Worm (Caenorhabditis elegans) whole organism, L4 larva: ENCODE results near the gene C27D6.1.
A peak's percentile ranks its signal among the peaks of the same experiment; 100 is the strongest.

Source experiments
- F26F4.8 ChIP-seq: fragments of 200-800 bp; sonication (Bioruptor generic); conservative IDR thresholded peaks from 2 replicates; pipeline ENCODE4 v1.3.6; 2022; ENCODE audit warnings: missing genetic modification characterization, missing compliant biosample characterization
- F44E2.7 ChIP-seq: fragments of 200-800 bp; sonication (Bioruptor generic); IDR thresholded peaks from 2 replicates; pipeline ENCODE4 v2.1.2; 2022; ENCODE audit warnings: missing genetic modification characterization, missing compliant biosample characterization
- R02D3.7 ChIP-seq: fragments of 150-350 bp; sonication (generic microtip); optimal IDR thresholded peaks from 3 replicates; lab custom pipeline; 2014; ENCODE audit warnings: missing biosample characterization, missing genetic modification characterization
- T26A8.4 ChIP-seq: fragments of 200-800 bp; sonication (Bioruptor generic); IDR thresholded peaks from 2 replicates; pipeline ENCODE4 v1.3.6; 2022; ENCODE audit warnings: missing genetic modification characterization, missing compliant biosample characterization
- Y105C5A.15 ChIP-seq: fragments of 200-800 bp; sonication (Bioruptor generic); IDR thresholded peaks from 2 replicates; pipeline ENCODE4 v1.3.6; 2022; ENCODE audit warnings: missing genetic modification characterization, missing compliant biosample characterization
- Y75B8A.6 ChIP-seq: fragments of 200-800 bp; sonication (Bioruptor generic); IDR thresholded peaks from 2 replicates; pipeline ENCODE4 v1.3.6; 2022; ENCODE audit warnings: missing genetic modification reagents, missing genetic modification characterization, missing compliant biosample characterization
- aha-1 ChIP-seq: fragments of 150-350 bp; peaks from one replicate; lab custom pipeline; 2014; ENCODE audit warnings: missing biosample characterization, missing genetic modification characterization
- arid-1 ChIP-seq: fragments of 200-800 bp; sonication (Bioruptor generic); conservative IDR thresholded peaks from 2 replicates; pipeline ENCODE4 v1.3.6; 2022; ENCODE audit warnings: missing genetic modification reagents, missing genetic modification characterization, missing compliant biosample characterization
- ceh-20 ChIP-seq: fragments of 200-800 bp; sonication (Bioruptor generic); IDR thresholded peaks from 2 replicates; pipeline ENCODE4 v1.3.6; 2022; ENCODE audit warnings: missing genetic modification reagents, missing genetic modification characterization, missing compliant biosample characterization
- ceh-28 ChIP-seq: fragments of 150-350 bp; optimal IDR thresholded peaks from 2 replicates; lab custom pipeline; 2014; ENCODE audit warnings: missing biosample characterization, missing genetic modification reagents, missing genetic modification characterization
- ceh-32 ChIP-seq: sonication (generic microtip); optimal IDR thresholded peaks from 2 replicates; lab custom pipeline; 2016; ENCODE audit warnings: mild to moderate bottlenecking, missing genetic modification characterization, missing compliant biosample characterization; ENCODE audit not compliant: poor library complexity
- ceh-62 ChIP-seq: sonication (generic microtip); optimal IDR thresholded peaks from 2 replicates; lab custom pipeline; 2017; ENCODE audit warnings: missing biosample characterization, missing genetic modification characterization
- ceh-82 ChIP-seq: sonication (generic microtip); optimal IDR thresholded peaks from 2 replicates; lab custom pipeline; 2017; ENCODE audit warnings: missing biosample characterization, missing genetic modification characterization
- cey-2 ChIP-seq: sonication (generic microtip); optimal IDR thresholded peaks from 3 replicates; lab custom pipeline; 2017; ENCODE audit warnings: missing genetic modification characterization, mild to moderate bottlenecking, missing compliant biosample characterization, antibody characterized with exemption, borderline replicate concordance; ENCODE audit not compliant: insufficient read depth
- ctbp-1 ChIP-seq: fragments of 200-800 bp; sonication (Bioruptor generic); IDR thresholded peaks from 2 replicates; pipeline ENCODE4 v1.3.6; 2022; ENCODE audit warnings: missing genetic modification reagents, missing genetic modification characterization, missing compliant biosample characterization
- daf-8 ChIP-seq: fragments of 200-800 bp; sonication (Bioruptor generic); IDR thresholded peaks from 2 replicates; pipeline ENCODE4 v1.3.6; 2022; ENCODE audit warnings: missing genetic modification characterization, missing compliant biosample characterization
- dmd-6 ChIP-seq: fragments of 200-800 bp; sonication (Bioruptor generic); IDR thresholded peaks from 2 replicates; pipeline ENCODE4 v1.3.6; 2022; ENCODE audit warnings: missing genetic modification reagents, missing genetic modification characterization, missing compliant biosample characterization
- dve-1 ChIP-seq: sonication (generic microtip); optimal IDR thresholded peaks from 2 replicates; lab custom pipeline; 2017; ENCODE audit warnings: antibody characterized with exemption, mild to moderate bottlenecking, missing genetic modification characterization, missing compliant biosample characterization; ENCODE audit not compliant: insufficient read depth
- egl-27 ChIP-seq: sonication (generic microtip); optimal IDR thresholded peaks from 3 replicates; lab custom pipeline; 2017; ENCODE audit warnings: missing biosample characterization, missing genetic modification reagents, missing genetic modification characterization
- fos-1 ChIP-seq: fragments of 150-350 bp; optimal IDR thresholded peaks from 2 replicates; lab custom pipeline; 2014; ENCODE audit warnings: missing biosample characterization, missing genetic modification characterization
- gei-8 ChIP-seq: fragments of 200-800 bp; sonication (Bioruptor generic); optimal IDR thresholded peaks from 2 replicates; lab custom pipeline; 2018; ENCODE audit warnings: mild to moderate bottlenecking, missing genetic modification characterization, missing compliant biosample characterization
- hlh-11 ChIP-seq: fragments of 200-800 bp; sonication (Bioruptor generic); optimal IDR thresholded peaks from 2 replicates; lab custom pipeline; 2018; ENCODE audit warnings: mild to moderate bottlenecking, missing genetic modification characterization, missing compliant biosample characterization
- hmg-1.1 ChIP-seq: fragments of 200-800 bp; sonication (Bioruptor generic); IDR thresholded peaks from 2 replicates; pipeline ENCODE4 v1.3.6; 2022; ENCODE audit warnings: missing genetic modification reagents, missing genetic modification characterization, missing compliant biosample characterization
- lin-29 ChIP-seq: fragments of 200-800 bp; sonication (Bioruptor generic); IDR thresholded peaks from 2 replicates; pipeline ENCODE4 v1.3.6; 2022; ENCODE audit warnings: missing genetic modification reagents, missing genetic modification characterization, missing compliant biosample characterization
- lin-38 ChIP-seq: fragments of 200-800 bp; sonication (Bioruptor generic); IDR thresholded peaks from 2 replicates; pipeline ENCODE4 v1.3.6; 2022; ENCODE audit warnings: missing genetic modification reagents, missing genetic modification characterization, missing compliant biosample characterization
- lsy-2 ChIP-seq, 2 experiments: fragments of 150-350 bp in 1 of 2; sonication (generic microtip) in 1 of 2; optimal IDR thresholded peaks; 2 replicates each; lab custom pipeline; 2014 to 2017; ENCODE audit warnings: missing biosample characterization in 2 of 2, missing genetic modification characterization in 2 of 2
- madf-5 ChIP-seq, 2 experiments: fragments of 200-800 bp; sonication (Bioruptor generic); IDR thresholded peaks; 2 replicates each; pipeline ENCODE4 v1.3.6; 2022; ENCODE audit warnings: missing compliant biosample characterization in 2 of 2, missing genetic modification characterization in 2 of 2
- mes-2 ChIP-seq: sonication (generic microtip); optimal IDR thresholded peaks from 2 replicates; lab custom pipeline; 2016; ENCODE audit warnings: missing genotype, mild to moderate bottlenecking, missing genetic modification characterization, missing compliant biosample characterization; ENCODE audit not compliant: poor library complexity, severe bottlenecking
- nhr-10 ChIP-seq: fragments of 150-350 bp; optimal IDR thresholded peaks from 2 replicates; lab custom pipeline; 2014; ENCODE audit warnings: missing biosample characterization, missing genetic modification characterization
- nhr-102 ChIP-seq: sonication (generic microtip); optimal IDR thresholded peaks from 2 replicates; lab custom pipeline; 2016; ENCODE audit warnings: mild to moderate bottlenecking, missing genetic modification characterization, moderate library complexity, missing compliant biosample characterization
- nhr-111 ChIP-seq: fragments of 200-800 bp; sonication (Bioruptor generic); optimal IDR thresholded peaks from 2 replicates; lab custom pipeline; 2018; ENCODE audit warnings: mild to moderate bottlenecking, missing genetic modification characterization, missing compliant biosample characterization
- nhr-25 ChIP-seq: sonication (generic microtip); optimal IDR thresholded peaks from 2 replicates; lab custom pipeline; 2017; ENCODE audit warnings: missing genetic modification characterization, mild to moderate bottlenecking, missing compliant biosample characterization, antibody characterized with exemption, moderate library complexity, borderline replicate concordance; ENCODE audit not compliant: insufficient read depth
- nhr-41 ChIP-seq: fragments of 200-800 bp; sonication (Bioruptor generic); IDR thresholded peaks from 2 replicates; pipeline ENCODE4 v1.3.6; 2022; ENCODE audit warnings: missing genetic modification reagents, missing genetic modification characterization, missing compliant biosample characterization
- nhr-76 ChIP-seq: fragments of 150-350 bp; optimal IDR thresholded peaks from 2 replicates; lab custom pipeline; 2014; ENCODE audit warnings: missing biosample characterization, missing genetic modification characterization
- pha-4 ChIP-seq, 2 experiments: fragments of 150-350 bp in 1 of 2; fragments of 200-800 bp in 1 of 2; sonication (Bioruptor generic) in 1 of 2; IDR thresholded peaks in 1 of 2; optimal IDR thresholded peaks in 1 of 2; 2 replicates each; pipeline versions ENCODE4 v1.3.6 to Lab custom; 2014 to 2022; ENCODE audit warnings: missing genetic modification characterization in 2 of 2, missing genetic modification reagents in 2 of 2, missing biosample characterization in 1 of 2, missing compliant biosample characterization in 1 of 2
- set-16 ChIP-seq: fragments of 200-800 bp; sonication (Bioruptor generic); IDR thresholded peaks from 2 replicates; pipeline ENCODE4 v1.3.6; 2022; ENCODE audit warnings: missing genetic modification reagents, missing genetic modification characterization, missing compliant biosample characterization
- skn-1 ChIP-seq: fragments of 150-350 bp; optimal IDR thresholded peaks from 2 replicates; lab custom pipeline; 2014; ENCODE audit warnings: missing biosample characterization, missing genetic modification characterization
- spr-3 ChIP-seq: fragments of 200-800 bp; sonication (Bioruptor generic); optimal IDR thresholded peaks from 2 replicates; lab custom pipeline; 2018; ENCODE audit warnings: mild to moderate bottlenecking, missing genetic modification characterization, missing compliant biosample characterization
- tra-1 ChIP-seq: fragments of 200-800 bp; sonication (Bioruptor generic); IDR thresholded peaks from 2 replicates; pipeline ENCODE4 v1.3.6; 2022; ENCODE audit warnings: missing genetic modification reagents, missing genetic modification characterization, missing compliant biosample characterization
- unc-130 ChIP-seq: sonication (generic microtip); optimal IDR thresholded peaks from 2 replicates; lab custom pipeline; 2016; ENCODE audit warnings: missing genetic modification reagents, missing genetic modification characterization, missing compliant biosample characterization
- unc-39 ChIP-seq: sonication (generic microtip); optimal IDR thresholded peaks from 2 replicates; lab custom pipeline; 2017; ENCODE audit warnings: missing biosample characterization, missing genetic modification characterization
- unc-62 ChIP-seq, 3 experiments: fragments of 150-350 bp in 1 of 3; sonication (generic microtip); optimal IDR thresholded peaks in 2 of 3; peaks in 1 of 3; 1 replicate in 1 of 3; 2 replicates in 2 of 3; lab custom pipeline; 2014 to 2017; ENCODE audit warnings: missing biosample characterization in 3 of 3, missing genetic modification characterization in 3 of 3, missing genetic modification reagents in 3 of 3, missing genotype in 1 of 3
- zag-1 ChIP-seq: fragments of 150-350 bp; optimal IDR thresholded peaks from 2 replicates; lab custom pipeline; 2014; ENCODE audit warnings: missing biosample characterization, missing genetic modification characterization
- zip-11 ChIP-seq: fragments of 200-800 bp; sonication (Bioruptor generic); IDR thresholded peaks from 2 replicates; pipeline ENCODE4 v1.3.6; 2022; ENCODE audit warnings: missing genetic modification characterization, missing compliant biosample characterization
- ztf-7 ChIP-seq: fragments of 150-350 bp; optimal IDR thresholded peaks from 2 replicates; lab custom pipeline; 2014; ENCODE audit warnings: missing biosample characterization, missing genetic modification characterization

C27D6.1 gene

ce11 chrII:5182451-5182850 is 9.9 kb downstream of the C27D6.1 start (continued):
- no peak for TF ChIP-seq nhr-111 (GFP tag; lab: Kevin White, UChicago)
- TF ChIP-seq ztf-7 (tag; lab: Kevin White, UChicago): peak; percentile 5
- TF ChIP-seq aha-1 (tag; lab: Kevin White, UChicago): peak; percentile 98
- peak; percentile 83 for TF ChIP-seq tra-1 (GFP tag; lab: Robert Waterston, UW)
- TF ChIP-seq ceh-32: no peak
- TF ChIP-seq R02D3.7: no peak
- TF ChIP-seq unc-39 (tag; lab: Kevin White, UChicago): no peak
- TF ChIP-seq zag-1 (tag; lab: Kevin White, UChicago): no peak
- TF ChIP-seq T26A8.4 (GFP tag; lab: Robert Waterston, UW): peak; percentile 63
- TF ChIP-seq spr-3 (GFP tag; lab: Kevin White, UChicago): no peak
- no peak for TF ChIP-seq ceh-82
- TF ChIP-seq arid-1 (GFP tag; lab: Robert Waterston, UW): no peak
- TF ChIP-seq nhr-41: no peak
- TF ChIP-seq ceh-62: no peak
- TF ChIP-seq nhr-10 (tag; lab: Kevin White, UChicago): peak; percentile 20
- TF ChIP-seq dmd-6 (GFP tag; lab: Robert Waterston, UW): peak; percentile 97
- no peak for TF ChIP-seq Y75B8A.6 (GFP tag; lab: Robert Waterston, UW)
- TF ChIP-seq Y105C5A.15 (GFP tag; lab: Robert Waterston, UW): no peak
- TF ChIP-seq lin-38 (GFP tag; lab: Robert Waterston, UW): peak; percentile 54
- TF ChIP-seq nhr-76 (tag; lab: Kevin White, UChicago): no peak
- TF ChIP-seq skn-1 (tag; lab: Kevin White, UChicago): no peak
- peak; percentile 15 for TF ChIP-seq mes-2 (tag; lab: Kevin White, UChicago)
- TF ChIP-seq ctbp-1 (GFP tag; lab: Robert Waterston, UW): peak; percentile 15; the same call in 1 of the 2 replicates
- TF ChIP-seq zip-11: no peak
- TF ChIP-seq set-16: peak; percentile 29; the same call in 1 of the 2 replicates
- TF ChIP-seq lin-29: no peak
- peak; percentile 78 for TF ChIP-seq dve-1
- no peak for TF ChIP-seq pha-4 (GFP tag; IDR thresholded peaks at IDR 0.05; lab: Robert Waterston, UW)
- TF ChIP-seq pha-4 (tag; optimal IDR thresholded peaks at IDR 0.05; lab: Kevin White, UChicago): no peak
- no peak for TF ChIP-seq madf-5 (GFP tag; IDR thresholded peaks at IDR 0.05; lab: Robert Waterston, UW)
- no peak for TF ChIP-seq cey-2 (tag; lab: Kevin White, UChicago)
- peak; percentile 67 for TF ChIP-seq hmg-1.1 (GFP tag; lab: Robert Waterston, UW)
- TF ChIP-seq ceh-20 (GFP tag; lab: Robert Waterston, UW): peak; percentile 80; the same call in 1 of the 2 replicates
- TF ChIP-seq nhr-102 (tag; lab: Kevin White, UChicago): peak; percentile 68
- peak; percentile 49 for TF ChIP-seq nhr-25
- TF ChIP-seq lsy-2 (tag; optimal IDR thresholded peaks at IDR 0.05; lab: Kevin White, UChicago): peak; percentile 54 to 74
- TF ChIP-seq daf-8: no peak
- TF ChIP-seq, all 104 proteins: peak for 46

- TF ChIP-seq hlh-11 (tag; lab: Kevin White, UChicago) (no peak), gei-8 (GFP tag; lab: Kevin White, UChicago) (no peak), unc-62 (GFP tag; optimal IDR thresholded peaks at IDR 0.05 in 1 of 2; lab: Kevin White, UChicago) (no peak), unc-62 (tag; optimal IDR thresholded peaks at IDR 0.05; lab: Kevin White, UChicago) (no peak), F26F4.8 (GFP tag; lab: Robert Waterston, UW) (no peak), ceh-28 (tag; lab: Kevin White, UChicago) (no peak), ceh-62 (no peak), ceh-32 (no peak), unc-130 (GFP tag; lab: Kevin White, UChicago) (no peak), nhr-111 (GFP tag; lab: Kevin White, UChicago) (no peak), nhr-102 (tag; lab: Kevin White, UChicago) (no peak), fos-1 (tag; lab: Kevin White, UChicago) (no peak), madf-5 (GFP tag; IDR thresholded peaks at IDR 0.05; lab: Robert Waterston, UW) (no peak), F44E2.7 (no peak), egl-27 (no peak), lin-38 (GFP tag; lab: Robert Waterston, UW) (no peak)
These were observed 10.7 kb downstream of the C27D6.1 start for ce11 chrII:5183207-5183606.
